Fruit fly (Drosophila melanogaster) whole organism, adult: ENCODE results near the gene mus312.
A peak's percentile ranks its signal among the peaks of the same experiment; 100 is the strongest.

Source experiments
- CG11617 ChIP-seq: fragments of 200-800 bp; sonication (Bioruptor generic); optimal IDR thresholded peaks from 2 replicates; lab custom pipeline; 2017; ENCODE audit warnings: mild to moderate bottlenecking, missing biosample characterization, missing genetic modification reagents, missing genetic modification characterization
- CG12768 ChIP-seq: fragments of 200-800 bp; sonication (Bioruptor generic); optimal IDR thresholded peaks from 2 replicates; lab custom pipeline; 2017; ENCODE audit warnings: missing biosample characterization, missing genetic modification characterization, mild to moderate bottlenecking, moderate library complexity, missing genetic modification reagents
- CG14711 ChIP-seq: fragments of 200-800 bp; sonication (Bioruptor generic); optimal IDR thresholded peaks from 2 replicates; lab custom pipeline; 2018; ENCODE audit warnings: missing biosample characterization, mild to moderate bottlenecking, missing genetic modification characterization, moderate library complexity
- CG1620 ChIP-seq: fragments of 200-800 bp; sonication (Bioruptor generic); optimal IDR thresholded peaks from 2 replicates; lab custom pipeline; 2016; ENCODE audit warnings: missing biosample characterization, missing genetic modification characterization
- CG33017 ChIP-seq: fragments of 200-800 bp; sonication (Bioruptor generic); optimal IDR thresholded peaks from 2 replicates; lab custom pipeline; 2018; ENCODE audit warnings: missing biosample characterization, mild to moderate bottlenecking, missing genetic modification characterization, moderate library complexity
- CG5204 ChIP-seq: fragments of 200-800 bp; sonication (Bioruptor generic); optimal IDR thresholded peaks from 2 replicates; lab custom pipeline; 2016; ENCODE audit warnings: missing biosample characterization, missing genetic modification characterization
- CG7045 ChIP-seq: fragments of 200-800 bp; sonication (Bioruptor generic); optimal IDR thresholded peaks from 2 replicates; lab custom pipeline; 2017; ENCODE audit warnings: missing biosample characterization, mild to moderate bottlenecking, missing genetic modification characterization
- CG7101 ChIP-seq: fragments of 200-800 bp; sonication (Bioruptor generic); optimal IDR thresholded peaks from 2 replicates; lab custom pipeline; 2018; ENCODE audit warnings: missing biosample characterization, mild to moderate bottlenecking, missing genetic modification characterization, moderate library complexity
- Clk ChIP-seq: fragments of 200-800 bp; sonication (Bioruptor generic); optimal IDR thresholded peaks from 2 replicates; lab custom pipeline; 2017; ENCODE audit warnings: missing biosample characterization, missing genetic modification characterization
- Crg-1 ChIP-seq: fragments of 200-800 bp; sonication (Bioruptor generic); optimal IDR thresholded peaks from 2 replicates; lab custom pipeline; 2016; ENCODE audit warnings: missing biosample characterization, missing genetic modification characterization
- Hr96 ChIP-seq: fragments of 200-800 bp; sonication (Bioruptor generic); optimal IDR thresholded peaks from 2 replicates; lab custom pipeline; 2016; ENCODE audit warnings: missing biosample characterization, missing genetic modification characterization
- Mnt ChIP-seq: fragments of 200-800 bp; sonication (Bioruptor generic); optimal IDR thresholded peaks from 2 replicates; lab custom pipeline; 2016; ENCODE audit warnings: missing biosample characterization, mild to moderate bottlenecking, missing genetic modification characterization
- bab1 ChIP-seq: fragments of 200-800 bp; sonication (Bioruptor generic); optimal IDR thresholded peaks from 3 replicates; lab custom pipeline; 2019; ENCODE audit warnings: missing biosample characterization, mild to moderate bottlenecking, missing genetic modification characterization, moderate library complexity
- cic ChIP-seq: fragments of 200-800 bp; sonication (Bioruptor generic); optimal IDR thresholded peaks from 2 replicates; lab custom pipeline; 2017; ENCODE audit warnings: missing biosample characterization, mild to moderate bottlenecking, missing genetic modification characterization, moderate library complexity
- cnc ChIP-seq, 2 experiments: fragments of >200 bp; optimal IDR thresholded peaks; 2 replicates each; lab custom pipeline; 2017
- kay ChIP-seq: fragments of 200-800 bp; sonication (Bioruptor generic); peaks from one replicate; lab custom pipeline; 2016; ENCODE audit warnings: missing biosample characterization, missing genetic modification characterization, borderline replicate concordance
- ovo ChIP-seq: fragments of 200-800 bp; sonication (Bioruptor generic); optimal IDR thresholded peaks from 2 replicates; lab custom pipeline; 2016; ENCODE audit warnings: missing biosample characterization, missing genetic modification characterization
- pad ChIP-seq: fragments of 200-800 bp; sonication (Bioruptor generic); optimal IDR thresholded peaks from 3 replicates; lab custom pipeline; 2017; ENCODE audit warnings: missing biosample characterization, missing genetic modification characterization, mild to moderate bottlenecking, moderate library complexity, missing genetic modification reagents
- tj ChIP-seq: fragments of 200-800 bp; sonication (Bioruptor generic); optimal IDR thresholded peaks from 3 replicates; lab custom pipeline; 2017; ENCODE audit warnings: missing biosample characterization, mild to moderate bottlenecking, missing genetic modification characterization, moderate library complexity
- toe ChIP-seq: fragments of 200-800 bp; sonication (Bioruptor generic); optimal IDR thresholded peaks from 2 replicates; lab custom pipeline; 2016; ENCODE audit warnings: missing biosample characterization, missing genetic modification characterization

mus312 gene

dm6 chr3L:7371290-7371689 is 42.4 kb downstream of the mus312 start:
- no peak for TF ChIP-seq Mnt
- peak; percentile 46 for TF ChIP-seq kay (GFP tag; lab: Kevin White, UChicago)
- TF ChIP-seq CG33017: no peak

dm6 chr3L:7376151-7376550 is 47.2 kb downstream of the mus312 start:
- TF ChIP-seq toe (GFP tag; lab: Kevin White, UChicago) (no peak), kay (GFP tag; lab: Kevin White, UChicago) (no peak), CG5204 (GFP tag; lab: Kevin White, UChicago) (no peak), CG11617 (GFP tag; lab: Kevin White, UChicago) (no peak), CG33017 (no peak), CG14711 (tag; lab: Kevin White, UChicago) (no peak), Clk (GFP tag; lab: Kevin White, UChicago) (no peak)

- TF ChIP-seq Clk (GFP tag; lab: Kevin White, UChicago) (no peak), CG33017 (no peak), CG12768 (no peak), tj (GFP tag; lab: Kevin White, UChicago) (no peak), ovo (no peak), bab1 (no peak), CG5204 (GFP tag; lab: Kevin White, UChicago) (no peak), Hr96 (GFP tag; lab: Kevin White, UChicago) (no peak), CG7045 (GFP tag; lab: Kevin White, UChicago) (no peak), CG1620 (GFP tag; lab: Kevin White, UChicago) (no peak), CG7101 (no peak), pad (no peak), Crg-1 (GFP tag; lab: Kevin White, UChicago) (no peak), Mnt (no peak), CG11617 (GFP tag; lab: Kevin White, UChicago) (no peak), CG14711 (tag; lab: Kevin White, UChicago) (no peak)
Observed at dm6 chr3L:7376830-7377229, 47.9 kb downstream of the mus312 start.

- no peak for TF ChIP-seq CG7045 (GFP tag; lab: Kevin White, UChicago)
- no peak for TF ChIP-seq CG14711 (tag; lab: Kevin White, UChicago)
- TF ChIP-seq cic: peak; percentile 13
Observed at dm6 chr3L:7380395-7380794, 51.5 kb downstream of the mus312 start.

dm6 chr3L:7381359-7381976 is 52.5 kb downstream of the mus312 start, which contains the start of the genes SMSr and smid:
Gene SMSr (minus strand): TSS chr3L:7381474.
Gene smid (plus strand): TSS chr3L:7381614.
- TF ChIP-seq CG5204 (GFP tag; lab: Kevin White, UChicago) (peak; percentile 51), CG1620 (GFP tag; lab: Kevin White, UChicago) (peak; percentile 64), CG14711 (tag; lab: Kevin White, UChicago) (peak; percentile 9), kay (GFP tag; lab: Kevin White, UChicago) (peak; percentile 91), CG7101 (peak; percentile 46), toe (GFP tag; lab: Kevin White, UChicago) (no peak), CG11617 (GFP tag; lab: Kevin White, UChicago) (peak; percentile 61), CG33017 (peak; percentile 0), tj (GFP tag; lab: Kevin White, UChicago) (peak; percentile 97), cnc (optimal IDR thresholded peaks at IDR 0.05; lab: Kevin White, UChicago) (no peak), Clk (GFP tag; lab: Kevin White, UChicago) (no peak), Mnt (peak; percentile 67), ovo (peak; percentile 53), CG12768 (peak; percentile 19), bab1 (peak; percentile 55), pad (peak; percentile 45), cic (no peak), Hr96 (GFP tag; lab: Kevin White, UChicago) (peak; percentile 66), CG7045 (GFP tag; lab: Kevin White, UChicago) (peak; percentile 23), Crg-1 (GFP tag; lab: Kevin White, UChicago) (peak; percentile 43)
